Fruit fly (Drosophila melanogaster) whole organism, embryonic: Measurements from ENCODE around the gene MSAmiP.
A peak's percentile ranks its signal among the peaks of the same experiment; 100 is the strongest.

Source experiments
- Abd-B ChIP-seq: fragments of 200-800 bp; sonication (Bioruptor generic); optimal IDR thresholded peaks from 2 replicates; lab custom pipeline; 2018; ENCODE audit warnings: missing biosample characterization, mild to moderate bottlenecking, missing genetic modification characterization, moderate library complexity
- B-H1 ChIP-seq: fragments of 200-800 bp; sonication (Bioruptor generic); IDR thresholded peaks from 3 replicates; pipeline ENCODE4 v1.3.6; 2022; ENCODE audit warnings: missing biosample characterization, missing genetic modification characterization
- CG10431 ChIP-seq: fragments of 200-800 bp; sonication (Bioruptor generic); optimal IDR thresholded peaks from 3 replicates; lab custom pipeline; 2018; ENCODE audit warnings: missing biosample characterization, mild to moderate bottlenecking, missing genetic modification characterization
- CG11093 ChIP-seq: fragments of 200-800 bp; sonication (Bioruptor generic); IDR thresholded peaks from 3 replicates; pipeline ENCODE4 v1.3.6; 2022; ENCODE audit warnings: missing biosample characterization, missing genetic modification characterization
- CG12769 ChIP-seq: fragments of 200-800 bp; sonication (Bioruptor generic); optimal IDR thresholded peaks from 2 replicates; lab custom pipeline; 2019; ENCODE audit warnings: missing biosample characterization, mild to moderate bottlenecking, missing genetic modification characterization, moderate library complexity
- CG13424 ChIP-seq: fragments of 200-800 bp; sonication (Bioruptor generic); optimal IDR thresholded peaks from 2 replicates; lab custom pipeline; 2019; ENCODE audit warnings: missing biosample characterization, mild to moderate bottlenecking, missing genetic modification characterization, moderate library complexity
- CG14050 ChIP-seq: fragments of 200-800 bp; sonication (Bioruptor generic); IDR thresholded peaks from 3 replicates; pipeline ENCODE4 v1.3.6; 2022; ENCODE audit warnings: missing biosample characterization, missing genetic modification characterization
- CG1603 ChIP-seq: fragments of 200-800 bp; sonication (Bioruptor generic); optimal IDR thresholded peaks from 2 replicates; lab custom pipeline; 2019; ENCODE audit warnings: missing biosample characterization, mild to moderate bottlenecking, missing genetic modification characterization, moderate library complexity
- CG34376 ChIP-seq: fragments of 200-800 bp; sonication (Bioruptor generic); optimal IDR thresholded peaks from 2 replicates; lab custom pipeline; 2018; ENCODE audit warnings: missing biosample characterization, mild to moderate bottlenecking, missing genetic modification characterization
- CG3726 ChIP-seq: fragments of 200-800 bp; sonication (Bioruptor generic); IDR thresholded peaks from 3 replicates; pipeline ENCODE4, ENCODE4 v1.3.6; 2022; ENCODE audit warnings: missing biosample characterization, missing genetic modification characterization
- CG42726 ChIP-seq: fragments of 200-800 bp; sonication (Bioruptor generic); IDR thresholded peaks from 2 replicates; pipeline ENCODE4 v1.3.6; 2022; ENCODE audit warnings: missing biosample characterization, missing genetic modification characterization; ENCODE audit not compliant: partially characterized antibody
- CG43689 ChIP-seq: fragments of 200-800 bp; sonication (Bioruptor generic); IDR thresholded peaks from 2 replicates; pipeline ENCODE4 v1.3.6; 2022; ENCODE audit warnings: missing biosample characterization, missing genetic modification characterization
- CG4404 ChIP-seq: fragments of 200-800 bp; sonication (Bioruptor generic); IDR thresholded peaks from 2 replicates; pipeline ENCODE4 v1.3.6; 2022; ENCODE audit warnings: missing biosample characterization, missing genetic modification characterization
- CG6654 ChIP-seq: fragments of 200-800 bp; sonication (Bioruptor generic); optimal IDR thresholded peaks from 2 replicates; lab custom pipeline; 2017; ENCODE audit warnings: missing biosample characterization, mild to moderate bottlenecking, missing genetic modification characterization
- CG7271 ChIP-seq: fragments of 200-800 bp; sonication (Bioruptor generic); optimal IDR thresholded peaks from 2 replicates; lab custom pipeline; 2018; ENCODE audit warnings: missing biosample characterization, mild to moderate bottlenecking, missing genetic modification characterization, moderate library complexity
- CG9215 ChIP-seq: fragments of 200-800 bp; sonication (Bioruptor generic); IDR thresholded peaks from 2 replicates; pipeline ENCODE4 v1.3.6; 2022; ENCODE audit warnings: missing biosample characterization, missing genetic modification characterization
- CoRest ChIP-seq: fragments of 200-800 bp; sonication (Bioruptor generic); optimal IDR thresholded peaks from 3 replicates; lab custom pipeline; 2018; ENCODE audit warnings: missing biosample characterization, mild to moderate bottlenecking, missing genetic modification characterization, moderate library complexity
- D ChIP-seq, 2 experiments: fragments of 200-800 bp in 1 of 2; fragments of >200 bp in 1 of 2; sonication (Bioruptor generic) in 1 of 2; optimal IDR thresholded peaks; 2 replicates in 1 of 2; 3 replicates in 1 of 2; lab custom pipeline; 2017; ENCODE audit warnings: mild to moderate bottlenecking in 1 of 2, missing biosample characterization in 1 of 2, missing genetic modification characterization in 1 of 2, missing genetic modification reagents in 1 of 2
- Ets65A ChIP-seq: fragments of 200-800 bp; sonication (Bioruptor generic); peaks from one replicate; lab custom pipeline; 2016; ENCODE audit warnings: missing biosample characterization, missing genetic modification characterization
- GATAe ChIP-seq: fragments of 200-800 bp; sonication (Bioruptor generic); conservative IDR thresholded peaks from 2 replicates; pipeline ENCODE4 v1.3.6; 2022; ENCODE audit warnings: missing biosample characterization, missing genetic modification characterization
- HLH4C ChIP-seq: fragments of 200-800 bp; sonication (Bioruptor generic); IDR thresholded peaks from 3 replicates; pipeline ENCODE4 v1.3.6; 2022; ENCODE audit warnings: missing biosample characterization, missing genetic modification characterization; ENCODE audit not compliant: partially characterized antibody
- Hand ChIP-seq: fragments of 200-800 bp; sonication (Bioruptor generic); optimal IDR thresholded peaks from 2 replicates; lab custom pipeline; 2017; ENCODE audit warnings: mild to moderate bottlenecking, missing biosample characterization, missing genetic modification reagents, missing genetic modification characterization
- HmgZ ChIP-seq: fragments of 200-800 bp; sonication (Bioruptor generic); optimal IDR thresholded peaks from 2 replicates; lab custom pipeline; 2018; ENCODE audit warnings: missing biosample characterization, mild to moderate bottlenecking, missing genetic modification characterization
- Hmr ChIP-seq: fragments of 200-800 bp; sonication (Bioruptor generic); optimal IDR thresholded peaks from 3 replicates; lab custom pipeline; 2017; ENCODE audit warnings: mild to moderate bottlenecking, missing biosample characterization, missing genetic modification reagents, missing genetic modification characterization
- Hr39 ChIP-seq: fragments of >200 bp; optimal IDR thresholded peaks from 2 replicates; lab custom pipeline; 2017
- NFAT ChIP-seq: fragments of 200-800 bp; sonication (Bioruptor generic); IDR thresholded peaks from 2 replicates; pipeline ENCODE4 v1.3.6; 2022; ENCODE audit warnings: missing biosample characterization, missing genetic modification characterization
- Ptx1 ChIP-seq: fragments of 200-800 bp; sonication (Bioruptor generic); IDR thresholded peaks from 2 replicates; pipeline ENCODE4 v1.3.6; 2022; ENCODE audit warnings: missing biosample characterization, missing genetic modification characterization
- Six4 ChIP-seq: fragments of 200-800 bp; sonication (Bioruptor generic); optimal IDR thresholded peaks from 2 replicates; lab custom pipeline; 2016; ENCODE audit warnings: missing biosample characterization, missing genetic modification characterization
- Ssrp ChIP-seq: fragments of 200-800 bp; sonication (Bioruptor generic); optimal IDR thresholded peaks from 2 replicates; lab custom pipeline; 2018; ENCODE audit warnings: missing biosample characterization, mild to moderate bottlenecking, missing genetic modification characterization, moderate library complexity
- Taf1 ChIP-seq: fragments of 200-800 bp; sonication (Bioruptor generic); IDR thresholded peaks from 2 replicates; pipeline ENCODE4 v1.3.6; 2022; ENCODE audit warnings: missing biosample characterization, missing genetic modification characterization
- ac ChIP-seq: fragments of 200-800 bp; sonication (Bioruptor generic); optimal IDR thresholded peaks from 3 replicates; lab custom pipeline; 2017; ENCODE audit warnings: missing biosample characterization, mild to moderate bottlenecking, missing genetic modification characterization
- ap ChIP-seq: fragments of 200-800 bp; sonication (Bioruptor generic); IDR thresholded peaks from 2 replicates; pipeline ENCODE4 v1.3.6; 2022; ENCODE audit warnings: missing biosample characterization, missing genetic modification characterization
- br ChIP-seq: fragments of >200 bp; optimal IDR thresholded peaks from 2 replicates; lab custom pipeline; 2017
- dan ChIP-seq: fragments of 200-800 bp; sonication (Bioruptor generic); IDR thresholded peaks from 2 replicates; pipeline ENCODE4 v1.3.6; 2022; ENCODE audit warnings: missing biosample characterization, missing genetic modification characterization
- dm ChIP-seq: fragments of 200-800 bp; sonication (Bioruptor generic); optimal IDR thresholded peaks from 3 replicates; lab custom pipeline; 2016; ENCODE audit warnings: missing biosample characterization, missing genetic modification characterization
- ems ChIP-seq: fragments of 200-800 bp; sonication (Bioruptor generic); optimal IDR thresholded peaks from 3 replicates; lab custom pipeline; 2016; ENCODE audit warnings: missing biosample characterization, missing genetic modification characterization
- lov ChIP-seq, 2 experiments: fragments of 200-800 bp in 1 of 2; fragments of >200 bp in 1 of 2; sonication (Bioruptor generic) in 1 of 2; IDR thresholded peaks in 1 of 2; optimal IDR thresholded peaks in 1 of 2; 2 replicates in 1 of 2; 3 replicates in 1 of 2; pipeline versions ENCODE4 v1.3.6 to Lab custom; 2017 to 2022; ENCODE audit warnings: missing biosample characterization in 1 of 2, missing genetic modification characterization in 1 of 2
- nmo ChIP-seq: fragments of 200-800 bp; sonication (Bioruptor generic); optimal IDR thresholded peaks from 2 replicates; lab custom pipeline; 2018; ENCODE audit warnings: missing biosample characterization, mild to moderate bottlenecking, missing genetic modification characterization, moderate library complexity
- prd ChIP-seq, 3 experiments: fragments of >200 bp in 2 of 3; fragments of 200-800 bp in 1 of 3; sonication (Bioruptor generic) in 1 of 3; optimal IDR thresholded peaks in 2 of 3; IDR thresholded peaks in 1 of 3; 2 replicates in 2 of 3; 3 replicates in 1 of 3; pipeline versions ENCODE4 v1.3.6 to Lab custom; 2017 to 2022; ENCODE audit warnings: missing biosample characterization in 1 of 3, missing genetic modification characterization in 1 of 3
- pzg ChIP-seq: fragments of 200-800 bp; sonication (Bioruptor generic); optimal IDR thresholded peaks from 3 replicates; lab custom pipeline; 2018; ENCODE audit warnings: missing biosample characterization, mild to moderate bottlenecking, missing genetic modification characterization, moderate library complexity
- sens ChIP-seq: fragments of 200-800 bp; sonication (Bioruptor generic); peaks from one replicate; lab custom pipeline; 2016; ENCODE audit warnings: missing biosample characterization, missing genetic modification characterization
- seq ChIP-seq: fragments of 200-800 bp; sonication (Bioruptor generic); IDR thresholded peaks from 2 replicates; pipeline ENCODE4 v1.3.6; 2022; ENCODE audit warnings: missing biosample characterization, missing genetic modification characterization
- shn ChIP-seq: fragments of 200-800 bp; sonication (Bioruptor generic); optimal IDR thresholded peaks from 3 replicates; lab custom pipeline; 2016; ENCODE audit warnings: missing biosample characterization, missing genetic modification characterization
- sima ChIP-seq: fragments of 200-800 bp; sonication (Bioruptor generic); optimal IDR thresholded peaks from 2 replicates; lab custom pipeline; 2016; ENCODE audit warnings: missing biosample characterization, missing genetic modification characterization
- tgo ChIP-seq: fragments of 200-800 bp; sonication (Bioruptor generic); IDR thresholded peaks from 3 replicates; pipeline ENCODE4 v1.3.6; 2022; ENCODE audit warnings: missing biosample characterization, missing genetic modification characterization
- toy ChIP-seq: fragments of 200-800 bp; sonication (Bioruptor generic); IDR thresholded peaks from 2 replicates; pipeline ENCODE4 v1.3.6; 2022; ENCODE audit warnings: missing biosample characterization, missing genetic modification characterization
- unc-4 ChIP-seq: fragments of 200-800 bp; sonication (Bioruptor generic); IDR thresholded peaks from 2 replicates; pipeline ENCODE4 v1.3.6; 2022; ENCODE audit warnings: missing biosample characterization, missing genetic modification characterization; ENCODE audit not compliant: partially characterized antibody
- wek ChIP-seq: fragments of 200-800 bp; sonication (Bioruptor generic); optimal IDR thresholded peaks from 3 replicates; lab custom pipeline; 2018; ENCODE audit warnings: missing biosample characterization, mild to moderate bottlenecking, missing genetic modification characterization, moderate library complexity
- zen ChIP-seq: fragments of 200-800 bp; sonication (Bioruptor generic); optimal IDR thresholded peaks from 3 replicates; lab custom pipeline; 2018; ENCODE audit warnings: missing biosample characterization, mild to moderate bottlenecking, missing genetic modification characterization, moderate library complexity

MSAmiP gene

dm6 chr3R:16793935-16794589, 102.0 kb downstream of the MSAmiP start (continued):
- peak; percentile 0 for TF ChIP-seq CG34376 (GFP tag; lab: Kevin White, UChicago)
- TF ChIP-seq Taf1 = no peak
- no peak for TF ChIP-seq pzg (GFP tag; lab: Kevin White, UChicago)
- TF ChIP-seq GATAe (GFP tag; lab: Robert Waterston, UW) = no peak
- no peak for TF ChIP-seq CG10431 (GFP tag; lab: Kevin White, UChicago)
- TF ChIP-seq CoRest (tag; lab: Kevin White, UChicago) = peak; percentile 78
- TF ChIP-seq dan (GFP tag; lab: Robert Waterston, UW) = no peak
- no peak for TF ChIP-seq prd (optimal IDR thresholded peaks at IDR 0.05; lab: Kevin White, UChicago)
- TF ChIP-seq prd (GFP tag; IDR thresholded peaks at IDR 0.05; lab: Robert Waterston, UW) = peak; percentile 56
- TF ChIP-seq CG12769 (tag; lab: Kevin White, UChicago) = peak; percentile 40
- no peak for TF ChIP-seq CG3726 (GFP tag; lab: Robert Waterston, UW)
- TF ChIP-seq zen = peak; percentile 15
- TF ChIP-seq CG4404 = no peak; the same call in 1 of the 2 replicates
- peak; percentile 92 for TF ChIP-seq sens
- no peak for TF ChIP-seq HmgZ (tag; lab: Kevin White, UChicago)
- no peak for TF ChIP-seq NFAT
- peak; percentile 32; the same call in 1 of the 2 replicates for TF ChIP-seq Ptx1 (GFP tag; lab: Robert Waterston, UW)
- TF ChIP-seq CG9215 (GFP tag; lab: Robert Waterston, UW) = peak; percentile 31; the same call in 1 of the 2 replicates
- no peak for TF ChIP-seq ap (GFP tag; lab: Robert Waterston, UW)
- TF ChIP-seq Hand (GFP tag; lab: Kevin White, UChicago) = peak; percentile 73
- TF ChIP-seq Hmr (GFP tag; lab: Kevin White, UChicago) = peak; percentile 76
- no peak for TF ChIP-seq Ssrp (tag; lab: Kevin White, UChicago)
- TF ChIP-seq CG1603 (tag; lab: Kevin White, UChicago) = peak; percentile 26
- no peak for TF ChIP-seq sima (GFP tag; lab: Kevin White, UChicago)
- TF ChIP-seq wek (GFP tag; lab: Kevin White, UChicago) = no peak
- no peak for TF ChIP-seq CG7271 (tag; lab: Kevin White, UChicago)
- peak; percentile 67 for TF ChIP-seq CG13424
- no peak for TF ChIP-seq dm (GFP tag; lab: Kevin White, UChicago)
- TF ChIP-seq Ets65A (GFP tag; lab: Kevin White, UChicago) = peak; percentile 88
- no peak for TF ChIP-seq Hr39 (lab: Kevin White, UChicago)
- TF ChIP-seq Six4 (GFP tag; lab: Kevin White, UChicago) = peak; percentile 28
- TF ChIP-seq Abd-B (GFP tag; lab: Kevin White, UChicago) = peak; percentile 57
- no peak for TF ChIP-seq CG42726 (GFP tag; lab: Robert Waterston, UW)
- TF ChIP-seq nmo (GFP tag; lab: Kevin White, UChicago) = peak; percentile 72
- TF ChIP-seq br (lab: Kevin White, UChicago) = no peak
- TF ChIP-seq lov (optimal IDR thresholded peaks at IDR 0.05; lab: Kevin White, UChicago) = no peak
- no peak for TF ChIP-seq lov (GFP tag; IDR thresholded peaks at IDR 0.05; lab: Robert Waterston, UW)
- TF ChIP-seq seq (GFP tag; lab: Robert Waterston, UW) = no peak
- TF ChIP-seq CG11093 = no peak
- no peak for TF ChIP-seq D (optimal IDR thresholded peaks at IDR 0.05; lab: Kevin White, UChicago)
- TF ChIP-seq D (GFP tag; optimal IDR thresholded peaks at IDR 0.05; lab: Kevin White, UChicago) = peak; percentile 63
- no peak for TF ChIP-seq ac
- no peak for TF ChIP-seq HLH4C
- TF ChIP-seq ems (GFP tag; lab: Kevin White, UChicago) = no peak
- TF ChIP-seq CG43689 (GFP tag; lab: Robert Waterston, UW) = no peak
- no peak for TF ChIP-seq unc-4 (GFP tag; lab: Robert Waterston, UW)
- peak; percentile 27; the same call in 1 of the 3 replicates for TF ChIP-seq tgo (GFP tag; lab: Robert Waterston, UW)
- no peak for TF ChIP-seq shn (GFP tag; lab: Kevin White, UChicago)
- no peak for TF ChIP-seq CG14050
- no peak for TF ChIP-seq B-H1
- TF ChIP-seq CG6654 (GFP tag; lab: Kevin White, UChicago) = peak; percentile 21
- no peak for TF ChIP-seq toy (GFP tag; lab: Robert Waterston, UW)
